Fruit fly (Drosophila melanogaster) whole organism, adult: Measurements from ENCODE around the gene laf.

Source experiments
- CG11617 ChIP-seq: fragments of 200-800 bp; sonication (Bioruptor generic); optimal IDR thresholded peaks from 2 replicates; lab custom pipeline; 2017; ENCODE audit warnings: mild to moderate bottlenecking, missing biosample characterization, missing genetic modification reagents, missing genetic modification characterization
- CG12768 ChIP-seq: fragments of 200-800 bp; sonication (Bioruptor generic); optimal IDR thresholded peaks from 2 replicates; lab custom pipeline; 2017; ENCODE audit warnings: missing biosample characterization, missing genetic modification characterization, mild to moderate bottlenecking, moderate library complexity, missing genetic modification reagents
- CG14711 ChIP-seq: fragments of 200-800 bp; sonication (Bioruptor generic); optimal IDR thresholded peaks from 2 replicates; lab custom pipeline; 2018; ENCODE audit warnings: missing biosample characterization, mild to moderate bottlenecking, missing genetic modification characterization, moderate library complexity
- CG1620 ChIP-seq: fragments of 200-800 bp; sonication (Bioruptor generic); optimal IDR thresholded peaks from 2 replicates; lab custom pipeline; 2016; ENCODE audit warnings: missing biosample characterization, missing genetic modification characterization
- CG33017 ChIP-seq: fragments of 200-800 bp; sonication (Bioruptor generic); optimal IDR thresholded peaks from 2 replicates; lab custom pipeline; 2018; ENCODE audit warnings: missing biosample characterization, mild to moderate bottlenecking, missing genetic modification characterization, moderate library complexity
- CG5204 ChIP-seq: fragments of 200-800 bp; sonication (Bioruptor generic); optimal IDR thresholded peaks from 2 replicates; lab custom pipeline; 2016; ENCODE audit warnings: missing biosample characterization, missing genetic modification characterization
- CG7045 ChIP-seq: fragments of 200-800 bp; sonication (Bioruptor generic); optimal IDR thresholded peaks from 2 replicates; lab custom pipeline; 2017; ENCODE audit warnings: missing biosample characterization, mild to moderate bottlenecking, missing genetic modification characterization
- CG7101 ChIP-seq: fragments of 200-800 bp; sonication (Bioruptor generic); optimal IDR thresholded peaks from 2 replicates; lab custom pipeline; 2018; ENCODE audit warnings: missing biosample characterization, mild to moderate bottlenecking, missing genetic modification characterization, moderate library complexity
- Clk ChIP-seq: fragments of 200-800 bp; sonication (Bioruptor generic); optimal IDR thresholded peaks from 2 replicates; lab custom pipeline; 2017; ENCODE audit warnings: missing biosample characterization, missing genetic modification characterization
- Crg-1 ChIP-seq: fragments of 200-800 bp; sonication (Bioruptor generic); optimal IDR thresholded peaks from 2 replicates; lab custom pipeline; 2016; ENCODE audit warnings: missing biosample characterization, missing genetic modification characterization
- Hr96 ChIP-seq: fragments of 200-800 bp; sonication (Bioruptor generic); optimal IDR thresholded peaks from 2 replicates; lab custom pipeline; 2016; ENCODE audit warnings: missing biosample characterization, missing genetic modification characterization
- Mnt ChIP-seq: fragments of 200-800 bp; sonication (Bioruptor generic); optimal IDR thresholded peaks from 2 replicates; lab custom pipeline; 2016; ENCODE audit warnings: missing biosample characterization, mild to moderate bottlenecking, missing genetic modification characterization
- bab1 ChIP-seq: fragments of 200-800 bp; sonication (Bioruptor generic); optimal IDR thresholded peaks from 3 replicates; lab custom pipeline; 2019; ENCODE audit warnings: missing biosample characterization, mild to moderate bottlenecking, missing genetic modification characterization, moderate library complexity
- cic ChIP-seq: fragments of 200-800 bp; sonication (Bioruptor generic); optimal IDR thresholded peaks from 2 replicates; lab custom pipeline; 2017; ENCODE audit warnings: missing biosample characterization, mild to moderate bottlenecking, missing genetic modification characterization, moderate library complexity
- cnc ChIP-seq, 2 experiments: fragments of >200 bp; optimal IDR thresholded peaks; 2 replicates each; lab custom pipeline; 2017
- kay ChIP-seq: fragments of 200-800 bp; sonication (Bioruptor generic); peaks from one replicate; lab custom pipeline; 2016; ENCODE audit warnings: missing biosample characterization, missing genetic modification characterization, borderline replicate concordance
- ovo ChIP-seq: fragments of 200-800 bp; sonication (Bioruptor generic); optimal IDR thresholded peaks from 2 replicates; lab custom pipeline; 2016; ENCODE audit warnings: missing biosample characterization, missing genetic modification characterization
- pad ChIP-seq: fragments of 200-800 bp; sonication (Bioruptor generic); optimal IDR thresholded peaks from 3 replicates; lab custom pipeline; 2017; ENCODE audit warnings: missing biosample characterization, missing genetic modification characterization, mild to moderate bottlenecking, moderate library complexity, missing genetic modification reagents
- tj ChIP-seq: fragments of 200-800 bp; sonication (Bioruptor generic); optimal IDR thresholded peaks from 3 replicates; lab custom pipeline; 2017; ENCODE audit warnings: missing biosample characterization, mild to moderate bottlenecking, missing genetic modification characterization, moderate library complexity
- toe ChIP-seq: fragments of 200-800 bp; sonication (Bioruptor generic); optimal IDR thresholded peaks from 2 replicates; lab custom pipeline; 2016; ENCODE audit warnings: missing biosample characterization, missing genetic modification characterization

laf gene

DNA sequence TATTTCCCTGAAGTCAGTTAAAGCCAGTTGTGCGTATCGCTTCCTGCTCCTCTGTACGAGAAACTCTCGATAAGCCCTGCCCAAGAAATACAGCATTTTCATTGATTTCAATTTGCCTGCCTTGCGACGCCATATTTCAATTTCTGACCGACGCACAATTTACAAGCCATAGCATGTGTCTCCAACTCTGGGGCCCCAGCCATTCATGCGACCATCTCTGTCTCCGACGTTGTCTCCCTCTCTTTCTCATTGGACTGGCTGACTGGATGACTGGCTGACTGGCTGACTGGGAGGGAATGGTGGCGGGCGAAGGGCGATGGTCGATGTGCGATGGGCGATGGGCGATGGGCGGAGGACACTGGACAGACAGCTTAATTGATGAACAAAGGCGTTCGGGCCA is 22.9 kb upstream of the laf start:
- no peak for TF ChIP-seq ovo (GFP tag; lab: Kevin White, UChicago)
- no peak for TF ChIP-seq cnc (optimal IDR thresholded peaks at IDR 0.05; lab: Kevin White, UChicago)
- no peak for TF ChIP-seq Mnt
- no peak for TF ChIP-seq CG14711
- no peak for TF ChIP-seq pad
- TF ChIP-seq CG33017 (tag; lab: Kevin White, UChicago) = no peak
- no peak for TF ChIP-seq toe (GFP tag; lab: Kevin White, UChicago)
- TF ChIP-seq Crg-1 = no peak
- no peak for TF ChIP-seq Clk (GFP tag; lab: Kevin White, UChicago)
- no peak for TF ChIP-seq CG7045 (GFP tag; lab: Kevin White, UChicago)
- no peak for TF ChIP-seq Hr96 (GFP tag; lab: Kevin White, UChicago)
- no peak for TF ChIP-seq kay
- no peak for TF ChIP-seq CG7101
- TF ChIP-seq tj (GFP tag; lab: Kevin White, UChicago) = no peak
- TF ChIP-seq CG11617 (GFP tag; lab: Kevin White, UChicago) = no peak
- TF ChIP-seq cic = no peak

DNA sequence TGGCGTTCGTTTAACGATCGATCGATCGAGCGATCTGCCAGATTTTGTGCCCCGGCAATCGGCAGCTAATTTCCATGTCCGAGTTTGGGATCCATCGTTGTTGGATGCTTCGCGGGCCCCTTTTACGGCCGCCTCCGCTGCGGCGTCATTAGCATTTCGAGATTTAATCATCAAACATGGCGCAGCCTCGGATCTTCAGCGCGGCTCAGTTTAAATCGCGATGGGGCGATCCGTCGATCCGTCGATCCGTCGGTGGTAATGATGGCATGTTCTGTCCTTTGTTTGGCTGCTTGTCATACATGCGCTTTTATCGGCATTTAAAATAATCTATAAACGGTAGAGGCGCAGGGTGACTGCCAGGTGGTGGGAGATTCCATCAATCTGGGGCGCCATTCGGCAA is 22.1 kb upstream of the laf start:
- TF ChIP-seq CG1620 (GFP tag; lab: Kevin White, UChicago) (no peak), Crg-1 (no peak), kay (no peak), tj (GFP tag; lab: Kevin White, UChicago) (no peak), CG12768 (GFP tag; lab: Kevin White, UChicago) (no peak), bab1 (GFP tag; lab: Kevin White, UChicago) (no peak), pad (no peak), Clk (GFP tag; lab: Kevin White, UChicago) (no peak), CG5204 (GFP tag; lab: Kevin White, UChicago) (no peak), toe (GFP tag; lab: Kevin White, UChicago) (no peak), CG7101 (no peak), Mnt (no peak), cic (no peak), CG33017 (tag; lab: Kevin White, UChicago) (no peak)

DNA sequence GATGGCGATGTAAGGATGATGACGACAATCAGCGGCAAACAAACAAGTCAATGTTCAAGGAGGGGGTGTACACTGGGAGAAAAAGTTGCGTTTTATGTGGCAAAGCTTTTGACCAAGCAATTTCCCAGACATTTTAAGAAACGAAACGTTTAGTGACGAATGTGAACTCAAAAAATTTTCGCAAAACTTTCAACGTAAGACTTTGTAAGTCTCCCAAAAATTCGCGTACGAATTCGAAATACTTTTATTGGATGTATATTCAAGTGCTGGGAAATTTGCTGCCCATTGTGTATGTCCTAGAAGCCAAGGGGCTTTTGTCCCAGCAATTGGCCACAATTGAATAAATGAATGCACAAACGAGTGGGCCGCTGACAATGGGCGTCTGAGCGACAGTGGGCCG is 18.6 kb upstream of the laf start:
- TF ChIP-seq Mnt (no peak), CG33017 (tag; lab: Kevin White, UChicago) (no peak), Clk (GFP tag; lab: Kevin White, UChicago) (no peak), CG1620 (GFP tag; lab: Kevin White, UChicago) (no peak), bab1 (GFP tag; lab: Kevin White, UChicago) (no peak), toe (GFP tag; lab: Kevin White, UChicago) (no peak), pad (no peak), CG5204 (GFP tag; lab: Kevin White, UChicago) (no peak), CG14711 (no peak), Hr96 (GFP tag; lab: Kevin White, UChicago) (no peak), cic (no peak)

DNA sequence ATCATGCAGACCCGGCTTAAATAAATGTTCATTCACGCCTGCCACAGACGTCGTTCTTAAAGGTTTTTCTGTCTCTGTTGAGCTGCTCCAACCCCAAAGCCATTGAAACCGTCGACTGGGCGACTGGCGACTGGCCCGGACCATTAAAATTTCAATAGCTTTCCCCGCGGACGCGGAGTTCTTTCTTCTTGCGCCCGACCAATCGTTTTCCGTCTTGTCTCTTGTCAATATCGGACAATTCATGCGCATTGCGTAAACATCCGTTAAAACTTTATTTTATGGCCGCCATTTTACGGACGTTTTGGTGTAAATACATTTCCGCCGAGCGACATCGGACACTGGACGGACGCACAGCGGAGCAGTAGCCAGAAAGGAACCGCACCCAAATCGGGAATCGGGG is 17.2 kb upstream of the laf start:
- TF ChIP-seq bab1 (GFP tag; lab: Kevin White, UChicago) = no peak
- no peak for TF ChIP-seq tj (GFP tag; lab: Kevin White, UChicago)
- no peak for TF ChIP-seq kay
- TF ChIP-seq CG12768 (GFP tag; lab: Kevin White, UChicago) = no peak
- TF ChIP-seq CG33017 (tag; lab: Kevin White, UChicago) = no peak
- TF ChIP-seq CG7045 (GFP tag; lab: Kevin White, UChicago) = no peak
- no peak for TF ChIP-seq cic
- TF ChIP-seq CG11617 (GFP tag; lab: Kevin White, UChicago) = no peak

DNA sequence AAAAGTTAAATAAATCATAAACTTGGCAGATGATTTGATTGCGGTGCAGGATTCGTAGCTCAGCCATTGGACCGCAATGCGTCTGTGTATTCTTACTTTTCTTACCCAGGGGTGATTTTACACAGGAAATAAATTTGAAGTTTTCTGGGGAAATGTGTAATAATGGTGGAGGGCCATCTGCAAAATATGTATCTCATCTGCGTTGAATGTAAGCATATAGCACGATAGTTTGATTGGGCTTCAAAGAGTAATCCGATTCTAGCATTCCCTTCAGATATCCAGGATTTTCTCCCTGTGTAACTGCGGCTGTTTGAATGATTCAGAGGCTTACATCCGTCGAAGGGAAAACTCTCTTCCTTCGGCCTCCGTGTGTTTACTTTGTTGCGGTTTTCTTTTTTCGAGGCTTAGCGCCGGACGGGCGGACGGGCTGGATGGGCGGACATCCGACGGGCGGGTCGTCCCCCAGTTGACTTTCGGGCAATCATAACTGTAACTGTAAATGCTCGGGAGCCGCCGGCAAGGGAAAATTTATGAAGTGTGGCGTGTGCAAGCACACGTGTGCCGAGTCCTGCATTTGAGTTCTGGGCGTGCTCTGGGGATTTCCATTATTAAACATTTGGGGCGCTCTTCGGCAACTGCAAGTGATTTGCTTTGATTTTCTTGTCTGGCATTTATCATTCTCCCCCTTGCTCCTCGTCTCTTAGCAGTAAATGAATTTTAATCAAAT is 7.9 kb upstream of the laf start:
- TF ChIP-seq kay = no peak
- TF ChIP-seq CG14711 = no peak
- TF ChIP-seq Crg-1 = no peak
- TF ChIP-seq bab1 (GFP tag; lab: Kevin White, UChicago) = no peak
- no peak for TF ChIP-seq CG5204 (GFP tag; lab: Kevin White, UChicago)
- no peak for TF ChIP-seq CG33017 (tag; lab: Kevin White, UChicago)
- no peak for TF ChIP-seq Hr96 (GFP tag; lab: Kevin White, UChicago)

dm6 chr3R:4883864-4884263 is 5.5 kb upstream of the laf start:
- TF ChIP-seq CG1620 (GFP tag; lab: Kevin White, UChicago) = no peak
- TF ChIP-seq tj (GFP tag; lab: Kevin White, UChicago) = no peak
- no peak for TF ChIP-seq CG7101

- TF ChIP-seq CG7045 (GFP tag; lab: Kevin White, UChicago) = no peak
- no peak for TF ChIP-seq Crg-1
- no peak for TF ChIP-seq toe (GFP tag; lab: Kevin White, UChicago)
- no peak for TF ChIP-seq ovo (GFP tag; lab: Kevin White, UChicago)
- TF ChIP-seq bab1 (GFP tag; lab: Kevin White, UChicago) = no peak
- TF ChIP-seq cnc (optimal IDR thresholded peaks at IDR 0.05; lab: Kevin White, UChicago) = no peak
- no peak for TF ChIP-seq CG14711
- TF ChIP-seq tj (GFP tag; lab: Kevin White, UChicago) = no peak
- TF ChIP-seq CG11617 (GFP tag; lab: Kevin White, UChicago) = no peak
Observed at dm6 chr3R:4883186-4883746, 4.9 kb upstream of the laf start.
